Worm (Caenorhabditis elegans) whole organism, L4 larva: ENCODE measurements around the gene lys-8.

Experiments used
- R02D3.7 ChIP-seq: fragments of 150-350 bp; sonication (generic microtip); optimal IDR thresholded peaks from 3 replicates; lab custom pipeline; 2014; ENCODE audit warnings: missing biosample characterization, missing genetic modification characterization
- aly-2 ChIP-seq: sonication (generic microtip); optimal IDR thresholded peaks from 2 replicates; lab custom pipeline; 2018; ENCODE audit warnings: missing biosample characterization, missing genetic modification characterization
- daf-16 ChIP-seq, 3 experiments: sonication (generic microtip); optimal IDR thresholded peaks; 2 replicates each; lab custom pipeline; 2016 to 2017; ENCODE audit warnings: missing genetic modification characterization in 3 of 3, missing genetic modification reagents in 3 of 3, mild to moderate bottlenecking in 2 of 3, missing compliant biosample characterization in 2 of 3, missing biosample characterization in 1 of 3, moderate library complexity in 1 of 3
- dpl-1 ChIP-seq: fragments of 150-350 bp; optimal IDR thresholded peaks from 2 replicates; lab custom pipeline; 2014; ENCODE audit warnings: missing biosample characterization, missing genetic modification reagents, missing genetic modification characterization
- mep-1 ChIP-seq: fragments of 150-350 bp; sonication (generic microtip); optimal IDR thresholded peaks from 3 replicates; lab custom pipeline; 2014; ENCODE audit warnings: missing biosample characterization, missing genetic modification characterization
- nhr-25 ChIP-seq: sonication (generic microtip); optimal IDR thresholded peaks from 2 replicates; lab custom pipeline; 2017; ENCODE audit warnings: missing genetic modification characterization, mild to moderate bottlenecking, missing compliant biosample characterization, antibody characterized with exemption, moderate library complexity, borderline replicate concordance; ENCODE audit not compliant: insufficient read depth
- nhr-76 ChIP-seq: fragments of 150-350 bp; optimal IDR thresholded peaks from 2 replicates; lab custom pipeline; 2014; ENCODE audit warnings: missing biosample characterization, missing genetic modification characterization
- unc-62 ChIP-seq, 3 experiments: fragments of 150-350 bp in 1 of 3; sonication (generic microtip); optimal IDR thresholded peaks in 2 of 3; peaks in 1 of 3; 1 replicate in 1 of 3; 2 replicates in 2 of 3; lab custom pipeline; 2014 to 2017; ENCODE audit warnings: missing biosample characterization in 3 of 3, missing genetic modification characterization in 3 of 3, missing genetic modification reagents in 3 of 3, missing genotype in 1 of 3
- ztf-7 ChIP-seq: fragments of 150-350 bp; optimal IDR thresholded peaks from 2 replicates; lab custom pipeline; 2014; ENCODE audit warnings: missing biosample characterization, missing genetic modification characterization

DNA sequence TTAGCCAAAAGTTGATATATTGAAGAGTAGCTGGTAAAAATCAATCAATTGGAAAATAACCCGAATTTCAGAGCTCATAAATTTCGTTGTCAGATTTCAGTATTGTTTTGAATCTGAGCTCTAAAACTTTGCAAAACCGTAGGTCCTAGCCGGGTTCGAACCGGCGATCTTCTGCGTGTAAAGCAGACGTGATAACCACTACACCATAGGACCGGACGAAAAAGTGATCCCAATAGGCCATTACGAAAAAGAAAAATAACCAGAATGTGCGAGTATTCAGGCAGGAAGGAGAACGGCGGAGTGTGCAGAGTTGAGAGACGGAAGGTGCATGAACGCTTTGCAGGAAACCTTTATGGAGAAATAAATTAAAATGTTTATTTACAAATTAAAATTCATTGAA lies 8.9 kb upstream of the lys-8 start:
- TF ChIP-seq ztf-7: peak; percentile 25
- no peak for TF ChIP-seq nhr-25 (tag; lab: Kevin White, UChicago)
- no peak for TF ChIP-seq mep-1 (tag; lab: Kevin White, UChicago)
- no peak for TF ChIP-seq aly-2 (tag; lab: Kevin White, UChicago)
- peak in 1 of 2 experiments; percentile 81 for TF ChIP-seq unc-62 (GFP tag; optimal IDR thresholded peaks at IDR 0.05 in 1 of 2; lab: Kevin White, UChicago)
- TF ChIP-seq unc-62 (tag; optimal IDR thresholded peaks at IDR 0.05; lab: Kevin White, UChicago): no peak
- TF ChIP-seq daf-16 (GFP tag; optimal IDR thresholded peaks at IDR 0.05; lab: Kevin White, UChicago): peak in 1 of 2 experiments; percentile 65
- TF ChIP-seq daf-16 (tag; optimal IDR thresholded peaks at IDR 0.05; lab: Kevin White, UChicago): peak; percentile 59
- no peak for TF ChIP-seq dpl-1 (GFP tag; lab: Kevin White, UChicago)
- TF ChIP-seq R02D3.7 (tag; lab: Kevin White, UChicago): no peak
- no peak for TF ChIP-seq nhr-76
